Fruit fly (Drosophila melanogaster) whole organism, pupa: ENCODE measurements around the gene CG5276.

Source experiments
- CG10348 ChIP-seq: fragments of 200-800 bp; sonication (Bioruptor generic); IDR thresholded peaks from 2 replicates; pipeline ENCODE4 v1.3.6; 2022; ENCODE audit warnings: missing biosample characterization, missing genetic modification characterization
- CG13204 ChIP-seq: fragments of 200-800 bp; sonication (Bioruptor generic); optimal IDR thresholded peaks from 2 replicates; lab custom pipeline; 2018; ENCODE audit warnings: missing biosample characterization, mild to moderate bottlenecking, missing genetic modification characterization, moderate library complexity
- CG15710 ChIP-seq: fragments of 200-800 bp; sonication (Bioruptor generic); optimal IDR thresholded peaks from 2 replicates; lab custom pipeline; 2018; ENCODE audit warnings: missing biosample characterization, mild to moderate bottlenecking, missing genetic modification characterization, moderate library complexity
- CG8159 ChIP-seq: fragments of 200-800 bp; sonication (Bioruptor generic); optimal IDR thresholded peaks from 3 replicates; lab custom pipeline; 2018; ENCODE audit warnings: missing biosample characterization, mild to moderate bottlenecking, missing genetic modification characterization, moderate library complexity
- EcR ChIP-seq: fragments of 200-800 bp; sonication (Bioruptor generic); optimal IDR thresholded peaks from 3 replicates; lab custom pipeline; 2019; ENCODE audit warnings: missing biosample characterization, missing genetic modification characterization, mild to moderate bottlenecking, moderate library complexity, missing genetic modification reagents
- gl ChIP-seq: fragments of 200-800 bp; sonication (Bioruptor generic); optimal IDR thresholded peaks from 2 replicates; lab custom pipeline; 2018; ENCODE audit warnings: missing biosample characterization, mild to moderate bottlenecking, missing genetic modification characterization

DNA sequence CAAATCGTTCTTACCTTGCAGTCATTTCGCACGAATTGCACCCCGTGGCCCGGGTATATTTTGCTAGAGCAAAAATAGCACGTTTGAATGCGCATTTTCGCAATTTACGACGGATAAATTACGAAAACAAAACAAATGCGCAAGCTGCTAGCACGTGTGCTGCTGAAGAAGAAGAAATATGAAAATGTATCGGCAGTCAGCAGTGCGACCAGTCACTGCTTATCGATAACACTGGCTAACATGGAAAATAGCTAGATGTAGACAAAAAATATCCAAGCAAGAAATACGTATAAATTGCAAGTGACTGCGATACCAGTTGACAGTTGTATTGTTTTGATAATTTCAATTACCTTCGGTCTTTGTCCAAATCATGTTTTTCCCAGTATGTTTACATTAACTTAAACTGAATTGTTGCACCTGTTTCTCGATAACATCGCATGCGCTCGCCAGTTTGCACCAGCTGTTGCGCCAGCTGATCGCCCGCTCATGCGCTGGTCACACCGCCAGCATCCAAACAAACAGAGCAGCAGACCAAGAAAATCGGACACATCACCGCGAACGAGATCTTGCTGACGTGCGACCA, at the start of gene CG5276, which contains the start of gene RpL24-like:
- no peak for TF ChIP-seq CG15710 (tag; lab: Kevin White, UChicago)
- TF ChIP-seq CG10348 = no peak
- no peak for TF ChIP-seq EcR
- TF ChIP-seq gl (tag; lab: Kevin White, UChicago) = no peak
- no peak for TF ChIP-seq CG13204 (GFP tag; lab: Kevin White, UChicago)
- no peak for TF ChIP-seq CG8159 (tag; lab: Kevin White, UChicago)
